Worm (Caenorhabditis elegans) whole organism, L3 larva: Measurements from ENCODE around the gene dhs-24.

Experiments used
- R02D3.7 ChIP-seq: fragments of 150-350 bp; optimal IDR thresholded peaks from 2 replicates; lab custom pipeline; 2014; ENCODE audit warnings: missing biosample characterization, missing genetic modification characterization
- ZK546.5 ChIP-seq: sonication (generic microtip); optimal IDR thresholded peaks from 2 replicates; lab custom pipeline; 2017; ENCODE audit warnings: missing biosample characterization, missing genetic modification characterization
- aly-2 ChIP-seq: fragments of 150-350 bp; optimal IDR thresholded peaks from 2 replicates; lab custom pipeline; 2014; ENCODE audit warnings: missing biosample characterization, missing genetic modification characterization
- ceh-28 ChIP-seq: fragments of 150-350 bp; optimal IDR thresholded peaks from 2 replicates; lab custom pipeline; 2014; ENCODE audit warnings: missing biosample characterization, missing genetic modification reagents, missing genetic modification characterization
- ceh-82 ChIP-seq: fragments of 150-350 bp; optimal IDR thresholded peaks from 2 replicates; lab custom pipeline; 2014; ENCODE audit warnings: missing biosample characterization, missing genetic modification characterization
- daf-12 ChIP-seq: fragments of 150-350 bp; optimal IDR thresholded peaks from 2 replicates; lab custom pipeline; 2014; ENCODE audit warnings: missing biosample characterization, missing genetic modification reagents, missing genetic modification characterization
- egl-5 ChIP-seq: fragments of 150-350 bp; optimal IDR thresholded peaks from 2 replicates; lab custom pipeline; 2017; ENCODE audit warnings: missing biosample characterization, missing genetic modification reagents, missing genetic modification characterization, inconsistent platforms
- elt-2 ChIP-seq: sonication (generic microtip); optimal IDR thresholded peaks from 2 replicates; lab custom pipeline; 2016; ENCODE audit warnings: missing genetic modification reagents, mild to moderate bottlenecking, missing genetic modification characterization, missing compliant biosample characterization
- eor-1 ChIP-seq, 2 experiments: fragments of 150-350 bp; optimal IDR thresholded peaks; 2 replicates each; lab custom pipeline; 2014 to 2018; ENCODE audit warnings: missing biosample characterization in 2 of 2, missing genetic modification characterization in 2 of 2
- fkh-2 ChIP-seq: fragments of 150-350 bp; optimal IDR thresholded peaks from 2 replicates; lab custom pipeline; 2014; ENCODE audit warnings: missing biosample characterization, missing genetic modification reagents, missing genetic modification characterization
- hmg-11 ChIP-seq: sonication (generic microtip); optimal IDR thresholded peaks from 2 replicates; lab custom pipeline; 2016; ENCODE audit warnings: missing genetic modification characterization, missing compliant biosample characterization
- lin-15B ChIP-seq: fragments of 150-350 bp; optimal IDR thresholded peaks from 2 replicates; lab custom pipeline; 2014; ENCODE audit warnings: missing biosample characterization, missing genetic modification characterization
- lin-39 ChIP-seq: fragments of 150-350 bp; optimal IDR thresholded peaks from 2 replicates; lab custom pipeline; 2018; ENCODE audit warnings: missing biosample characterization, missing genetic modification reagents, missing genetic modification characterization
- mdl-1 ChIP-seq: fragments of 150-350 bp; optimal IDR thresholded peaks from 2 replicates; lab custom pipeline; 2014; ENCODE audit warnings: missing biosample characterization, missing genetic modification characterization
- mml-1 ChIP-seq: fragments of 150-350 bp; sonication (generic microtip); optimal IDR thresholded peaks from 3 replicates; lab custom pipeline; 2014; ENCODE audit warnings: missing biosample characterization, missing genetic modification characterization
- nfya-1 ChIP-seq: sonication (generic microtip); optimal IDR thresholded peaks from 2 replicates; lab custom pipeline; 2017; ENCODE audit warnings: missing genetic modification characterization, mild to moderate bottlenecking, missing compliant biosample characterization, antibody characterized with exemption, moderate library complexity; ENCODE audit not compliant: insufficient read depth
- nhr-11 ChIP-seq: fragments of 150-350 bp; optimal IDR thresholded peaks from 2 replicates; lab custom pipeline; 2014; ENCODE audit warnings: missing biosample characterization, missing genetic modification characterization
- nhr-12 ChIP-seq: fragments of 150-350 bp; optimal IDR thresholded peaks from 2 replicates; lab custom pipeline; 2014; ENCODE audit warnings: missing biosample characterization, missing genetic modification characterization
- nhr-23 ChIP-seq: fragments of 150-350 bp; optimal IDR thresholded peaks from 2 replicates; lab custom pipeline; 2014; ENCODE audit warnings: missing biosample characterization, missing genetic modification reagents, missing genetic modification characterization
- nhr-25 ChIP-seq: sonication (generic microtip); optimal IDR thresholded peaks from 2 replicates; lab custom pipeline; 2017; ENCODE audit warnings: missing biosample characterization, missing genetic modification characterization
- nhr-43 ChIP-seq: sonication (generic microtip); optimal IDR thresholded peaks from 2 replicates; lab custom pipeline; 2016; ENCODE audit warnings: mild to moderate bottlenecking, missing genetic modification characterization, missing compliant biosample characterization; ENCODE audit not compliant: poor library complexity, severe bottlenecking
- nhr-76 ChIP-seq: fragments of 150-350 bp; sonication (generic microtip); optimal IDR thresholded peaks from 5 replicates; lab custom pipeline; 2014; ENCODE audit warnings: missing biosample characterization, missing genetic modification characterization
- pha-4 ChIP-seq: fragments of 150-350 bp; optimal IDR thresholded peaks from 2 replicates; lab custom pipeline; 2014; ENCODE audit warnings: missing biosample characterization, missing genetic modification reagents, missing genetic modification characterization
- pqm-1 ChIP-seq: fragments of 150-350 bp; optimal IDR thresholded peaks from 2 replicates; lab custom pipeline; 2017; ENCODE audit warnings: missing biosample characterization, missing genetic modification characterization, inconsistent platforms
- sea-2 ChIP-seq: fragments of 150-350 bp; sonication (generic microtip); optimal IDR thresholded peaks from 4 replicates; lab custom pipeline; 2014; ENCODE audit warnings: missing biosample characterization, missing genetic modification reagents, missing genetic modification characterization
- tbx-2 ChIP-seq: sonication (generic microtip); optimal IDR thresholded peaks from 2 replicates; lab custom pipeline; 2016; ENCODE audit warnings: mild to moderate bottlenecking, missing genetic modification characterization, missing compliant biosample characterization
- unc-62 ChIP-seq: fragments of 150-350 bp; sonication (generic microtip); optimal IDR thresholded peaks from 4 replicates; lab custom pipeline; 2014; ENCODE audit warnings: missing biosample characterization, missing genetic modification reagents, missing genetic modification characterization
- ztf-11 ChIP-seq: fragments of 150-350 bp; optimal IDR thresholded peaks from 2 replicates; lab custom pipeline; 2014; ENCODE audit warnings: missing biosample characterization, missing genetic modification characterization
- ztf-4 ChIP-seq: fragments of 150-350 bp; optimal IDR thresholded peaks from 2 replicates; lab custom pipeline; 2014; ENCODE audit warnings: missing biosample characterization, missing genetic modification characterization

Gene dhs-24

ce11 chrV:19908854-19909253, 37.6 kb downstream of the dhs-24 start:
- TF ChIP-seq unc-62 (no peak), nfya-1 (tag; lab: Kevin White, UChicago) (peak; percentile 22), pha-4 (peak; percentile 20), hmg-11 (tag; lab: Kevin White, UChicago) (peak; percentile 43), nhr-11 (tag; lab: Kevin White, UChicago) (no peak)

ce11 chrV:19907365-19907764, 39.1 kb downstream of the dhs-24 start, which contains the start of gene fars-2:
TSS of gene fars-2 (minus strand) at chrV:19907434.
- no peak for TF ChIP-seq ceh-82 (tag; lab: Kevin White, UChicago)
- TF ChIP-seq ceh-28 (tag; lab: Kevin White, UChicago): peak; percentile 91

ce11 chrV:19905988-19906387, 40.4 kb downstream of the dhs-24 start:
- TF ChIP-seq ceh-82 (tag; lab: Kevin White, UChicago) (no peak), lin-39 (tag; lab: Kevin White, UChicago) (no peak), ceh-28 (tag; lab: Kevin White, UChicago) (peak; percentile 82), egl-5 (no peak), ztf-11 (tag; lab: Kevin White, UChicago) (no peak), fkh-2 (no peak)

ce11 chrV:19904790-19905189, 41.6 kb downstream of the dhs-24 start:
- TF ChIP-seq ceh-82 (tag; lab: Kevin White, UChicago): no peak
- peak; percentile 92 for TF ChIP-seq ceh-28 (tag; lab: Kevin White, UChicago)

- TF ChIP-seq nhr-12 (tag; lab: Kevin White, UChicago) (no peak), ceh-28 (tag; lab: Kevin White, UChicago) (peak; percentile 87)
Measured at ce11 chrV:19901826-19902225, 44.6 kb downstream of the dhs-24 start.

ce11 chrV:19899167-19899566, 47.3 kb downstream of the dhs-24 start, which contains the start of gene Y116F11B.14:
TSS of gene Y116F11B.14 (plus strand) at chrV:19899467.
- TF ChIP-seq pqm-1 (tag; lab: Kevin White, UChicago): no peak

- TF ChIP-seq elt-2 (tag; lab: Kevin White, UChicago): peak; percentile 75
- TF ChIP-seq mml-1: no peak
- TF ChIP-seq ztf-11 (tag; lab: Kevin White, UChicago): no peak
Measured at ce11 chrV:19897982-19898381, 48.4 kb downstream of the dhs-24 start.

ce11 chrV:19897557-19897956, 48.9 kb downstream of the dhs-24 start:
- TF ChIP-seq mdl-1 (no peak), unc-62 (no peak), egl-5 (peak; percentile 32), nhr-23 (tag; lab: Kevin White, UChicago) (no peak), lin-15B (tag; lab: Kevin White, UChicago) (peak; percentile 29), pqm-1 (tag; lab: Kevin White, UChicago) (peak; percentile 6), sea-2 (GFP tag; lab: Kevin White, UChicago) (no peak), hmg-11 (tag; lab: Kevin White, UChicago) (peak; percentile 10), pha-4 (peak; percentile 57), lin-39 (tag; lab: Kevin White, UChicago) (peak; percentile 35), fkh-2 (peak; percentile 67), nfya-1 (tag; lab: Kevin White, UChicago) (peak; percentile 77), nhr-76 (tag; lab: Kevin White, UChicago) (no peak)
- TF ChIP-seq, all 47 proteins: peak for 8

- TF ChIP-seq nhr-25 (tag; lab: Kevin White, UChicago) (no peak), daf-12 (no peak), nhr-43 (tag; lab: Kevin White, UChicago) (no peak), R02D3.7 (tag; lab: Kevin White, UChicago) (no peak), aly-2 (no peak), eor-1 (tag; optimal IDR thresholded peaks at IDR 0.05; lab: Kevin White, UChicago) (no peak), hmg-11 (tag; lab: Kevin White, UChicago) (no peak), ztf-4 (tag; lab: Kevin White, UChicago) (no peak), nhr-12 (tag; lab: Kevin White, UChicago) (no peak), ZK546.5 (no peak), lin-39 (tag; lab: Kevin White, UChicago) (no peak), fkh-2 (no peak), mml-1 (no peak), tbx-2 (tag; lab: Kevin White, UChicago) (no peak)
- TF ChIP-seq, all 47 proteins: peak for 0
Measured at ce11 chrV:19895250-19895649, 51.2 kb downstream of the dhs-24 start, which contains the start of gene gly-4. TSS of gene gly-4 (minus strand) at chrV:19895350.
